Fruit fly (Drosophila melanogaster): ENCODE data around the gene CG31675.
A peak's percentile ranks its signal among the peaks of the same experiment; 100 is the strongest.

Gene CG31675

dm6 chr2L:20874514-20874913 is 7.0 kb downstream of the CG31675 start:
- TF ChIP-seq CG8478 (optimal IDR thresholded peaks at IDR 0.05) (no peak), CTCF (optimal IDR thresholded peaks at IDR 0.05) (peak in 1 of 2 experiments; percentile 26)

DNA sequence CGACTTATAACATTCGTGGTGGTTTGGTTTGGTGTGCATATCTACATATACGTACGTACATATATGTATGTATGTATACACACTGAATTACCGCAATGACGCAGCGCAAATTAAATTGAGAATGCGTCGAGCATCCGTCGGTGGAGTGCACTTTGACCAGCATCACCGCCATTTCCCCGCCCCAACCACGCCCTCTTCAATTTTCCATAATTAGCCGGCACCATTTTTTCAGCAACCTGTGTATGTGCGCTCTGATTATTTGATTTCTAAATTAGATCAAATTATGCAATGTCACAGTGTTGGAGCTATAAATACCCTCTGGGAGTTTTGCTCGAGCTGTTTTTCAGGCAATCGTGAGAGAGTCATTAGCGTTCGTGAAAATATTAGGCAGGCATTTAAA is 10.5 kb downstream of the CG31675 start:
- no peak for TF ChIP-seq CG8478 (optimal IDR thresholded peaks at IDR 0.05)

DNA sequence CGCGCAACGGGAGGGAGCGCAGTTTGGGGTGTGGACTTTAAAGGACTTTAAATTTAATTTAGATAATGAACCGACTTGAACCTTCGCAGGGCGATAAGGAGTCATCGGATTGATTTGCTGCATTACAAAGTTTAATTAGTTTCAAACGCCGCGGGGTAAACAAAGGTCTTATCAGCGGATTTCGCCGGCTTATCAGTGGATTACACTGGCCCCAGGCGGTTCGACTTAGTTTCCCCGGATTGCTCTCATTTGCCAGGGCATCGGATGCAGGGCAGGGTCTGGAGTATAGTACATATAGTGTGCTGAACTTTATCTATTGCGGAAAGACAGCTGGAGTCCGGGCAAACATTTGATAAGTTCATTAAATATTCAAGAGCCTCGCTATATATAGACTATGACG is 10.9 kb downstream of the CG31675 start:
- TF ChIP-seq CG8478 (optimal IDR thresholded peaks at IDR 0.05) (no peak), CTCF (optimal IDR thresholded peaks at IDR 0.05) (no peak)

dm6 chr2L:20879567-20880141 is 12.1 kb downstream of the CG31675 start:
- TF ChIP-seq CTCF (optimal IDR thresholded peaks at IDR 0.05) = no peak
- no peak for TF ChIP-seq CG8478 (optimal IDR thresholded peaks at IDR 0.05)

dm6 chr2L:20880476-20880875 is 12.9 kb downstream of the CG31675 start:
- TF ChIP-seq CG8478 (optimal IDR thresholded peaks at IDR 0.05) (no peak), CTCF (optimal IDR thresholded peaks at IDR 0.05) (no peak)

- TF ChIP-seq CG8478 (optimal IDR thresholded peaks at IDR 0.05) = no peak
- TF ChIP-seq CTCF (optimal IDR thresholded peaks at IDR 0.05) = no peak
Measured at dm6 chr2L:20881353-20882079, 14.0 kb downstream of the CG31675 start.

DNA sequence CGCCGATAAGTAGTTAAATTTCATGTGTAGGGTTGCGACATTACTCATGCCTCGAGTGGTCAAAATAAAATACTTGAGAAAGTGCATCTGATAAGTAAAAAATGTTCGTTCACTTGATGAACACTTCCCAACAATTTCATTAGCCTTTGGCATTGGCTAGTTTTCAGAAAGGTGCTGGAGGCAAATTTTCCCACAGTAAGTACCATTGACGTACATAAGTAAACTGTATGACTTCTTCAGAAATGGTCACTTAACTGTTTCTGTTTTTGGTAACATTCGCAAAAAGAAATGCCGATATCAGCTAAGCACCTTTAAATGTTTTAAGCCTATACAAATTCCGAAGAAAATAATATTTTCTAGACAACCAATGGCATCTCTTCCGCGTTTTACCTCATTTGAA is 15.5 kb downstream of the CG31675 start:
- no peak for TF ChIP-seq CG8478 (optimal IDR thresholded peaks at IDR 0.05)

DNA sequence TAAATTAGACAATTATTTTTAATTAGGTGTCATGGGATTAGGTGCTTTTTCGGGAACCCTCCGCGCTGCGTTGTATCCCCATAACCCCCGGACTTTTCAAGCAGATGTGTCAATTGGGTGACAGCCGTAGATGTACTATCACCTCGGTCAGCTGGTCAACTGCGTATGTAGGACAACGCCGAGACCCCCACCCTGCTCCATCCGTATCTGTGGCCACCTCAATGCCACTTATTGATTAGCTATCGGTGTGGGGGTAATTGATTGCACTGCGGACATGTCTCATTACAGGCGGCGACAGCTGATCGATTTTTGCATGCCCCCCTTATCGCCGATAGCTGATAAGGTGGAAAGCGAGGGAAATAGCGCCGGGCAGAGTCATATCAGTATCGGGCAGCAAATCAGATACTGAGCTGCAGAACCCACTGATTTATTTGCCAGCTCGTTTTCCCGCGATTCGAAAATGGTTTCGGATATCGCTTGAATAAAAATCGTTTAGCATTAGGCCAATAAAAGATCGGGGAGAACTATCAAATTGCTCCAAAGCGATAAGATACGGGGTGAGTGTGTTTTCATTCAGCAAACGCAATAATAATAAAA is 16.2 kb downstream of the CG31675 start:
- TF ChIP-seq CTCF (optimal IDR thresholded peaks at IDR 0.05) (no peak), CG8478 (optimal IDR thresholded peaks at IDR 0.05) (no peak)

- no peak for TF ChIP-seq CG8478 (optimal IDR thresholded peaks at IDR 0.05)
- no peak for TF ChIP-seq CTCF (optimal IDR thresholded peaks at IDR 0.05)
Measured at dm6 chr2L:20885889-20886507, 18.4 kb downstream of the CG31675 start.

dm6 chr2L:20887273-20887672 is 19.7 kb downstream of the CG31675 start:
- TF ChIP-seq CG8478 (optimal IDR thresholded peaks at IDR 0.05) (no peak), CTCF (optimal IDR thresholded peaks at IDR 0.05) (no peak)

- TF ChIP-seq CG8478 (optimal IDR thresholded peaks at IDR 0.05) = no peak
- no peak for TF ChIP-seq CTCF (optimal IDR thresholded peaks at IDR 0.05)
Measured at dm6 chr2L:20889857-20890606, 22.5 kb downstream of the CG31675 start.

- TF ChIP-seq CG8478 (optimal IDR thresholded peaks at IDR 0.05) (no peak), CTCF (optimal IDR thresholded peaks at IDR 0.05) (peak in 1 of 2 experiments; percentile 0)
Measured at dm6 chr2L:20891188-20891587, 23.6 kb downstream of the CG31675 start.

dm6 chr2L:20896681-20897341 is 29.3 kb downstream of the CG31675 start:
- TF ChIP-seq CTCF (optimal IDR thresholded peaks at IDR 0.05) = no peak
- no peak for TF ChIP-seq CG8478 (optimal IDR thresholded peaks at IDR 0.05)

DNA sequence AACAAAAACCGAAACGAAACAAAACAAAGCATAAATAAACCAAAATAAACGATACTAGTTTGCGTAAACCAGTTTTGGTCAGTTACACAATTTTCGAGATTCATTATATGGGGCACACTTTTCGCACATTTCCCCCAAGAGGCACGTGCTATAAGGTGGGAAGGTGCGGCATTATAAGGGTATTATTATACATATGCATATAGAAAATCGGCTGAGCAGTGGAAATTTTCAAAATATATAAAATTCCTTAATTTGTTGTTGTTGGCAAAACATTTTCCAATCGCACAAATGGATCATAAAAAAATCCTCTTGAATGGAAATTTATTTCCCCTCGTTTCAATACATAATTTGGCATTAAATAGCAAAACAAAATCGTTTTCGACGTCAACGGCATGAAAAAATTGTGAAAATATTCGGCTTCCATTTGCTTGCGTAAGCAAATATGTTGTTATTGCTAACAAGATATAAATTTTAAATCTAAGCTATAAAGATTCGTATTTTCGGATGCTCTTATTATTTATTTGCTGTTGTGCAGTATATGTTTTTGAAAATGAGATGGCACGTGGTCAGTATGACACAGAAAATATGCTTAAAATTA is 31.0 kb downstream of the CG31675 start:
- no peak for TF ChIP-seq CTCF (optimal IDR thresholded peaks at IDR 0.05)

Data from S2 (cell line).